Fruit fly (Drosophila melanogaster) S2 (cell line): ENCODE data around the gene nxf2.
A peak's percentile ranks its signal among the peaks of the same experiment; 100 is the strongest.

ENCODE experiments used
- CG8478 ChIP-seq: fragments of >200 bp; optimal IDR thresholded peaks from 2 replicates; lab custom pipeline; 2018
- CTCF ChIP-seq, 2 experiments: fragments of >200 bp; optimal IDR thresholded peaks; 2 replicates each; lab custom pipeline; 2018

- no peak for TF ChIP-seq CG8478 (lab: Kevin White, UChicago)
- TF ChIP-seq CTCF (optimal IDR thresholded peaks at IDR 0.05; lab: Kevin White, UChicago), result peak in 1 of 2 experiments; percentile 7
These were observed 5.7 kb downstream of the nxf2 start, which contains the start of gene mbf1 for dm6 chr3L:16574307-16574946.
